Worm (Caenorhabditis elegans) whole organism, early embryonic: ENCODE results near the gene nspc-19.

Experiments used
- B0310.2 ChIP-seq: sonication (generic microtip); optimal IDR thresholded peaks from 2 replicates; lab custom pipeline; 2016; ENCODE audit warnings: mild to moderate bottlenecking, missing genetic modification characterization, missing compliant biosample characterization
- F13C5.2 ChIP-seq: sonication (generic microtip); optimal IDR thresholded peaks from 2 replicates; lab custom pipeline; 2017; ENCODE audit warnings: mild to moderate bottlenecking, missing genetic modification characterization, inconsistent platforms, missing compliant biosample characterization
- aly-1 ChIP-seq: sonication (generic microtip); optimal IDR thresholded peaks from 2 replicates; lab custom pipeline; 2016; ENCODE audit warnings: missing genetic modification characterization, missing compliant biosample characterization
- ama-1 ChIP-seq: fragments of 150-350 bp; optimal IDR thresholded peaks from 2 replicates; lab custom pipeline; 2014
- ceh-13 ChIP-seq: fragments of 200-800 bp; sonication (Bioruptor generic); optimal IDR thresholded peaks from 2 replicates; lab custom pipeline; 2018; ENCODE audit warnings: mild to moderate bottlenecking, missing genetic modification characterization, missing compliant biosample characterization
- ceh-36 ChIP-seq: sonication (generic microtip); optimal IDR thresholded peaks from 2 replicates; lab custom pipeline; 2016; ENCODE audit warnings: missing genetic modification characterization, inconsistent platforms, missing compliant biosample characterization
- ets-7 ChIP-seq: sonication (generic microtip); optimal IDR thresholded peaks from 2 replicates; lab custom pipeline; 2016; ENCODE audit warnings: missing genotype, missing genetic modification characterization, missing compliant biosample characterization
- flt-1 ChIP-seq: fragments of 200-800 bp; sonication (Bioruptor generic); IDR thresholded peaks from 2 replicates; pipeline ENCODE4 v1.3.6; 2022; ENCODE audit warnings: missing genetic modification characterization, missing compliant biosample characterization
- hmbx-1 ChIP-seq: sonication (generic microtip); optimal IDR thresholded peaks from 2 replicates; lab custom pipeline; 2016; ENCODE audit warnings: mild to moderate bottlenecking, missing genetic modification characterization, missing compliant biosample characterization
- hmg-4 ChIP-seq: fragments of 200-800 bp; sonication (Bioruptor generic); optimal IDR thresholded peaks from 2 replicates; lab custom pipeline; 2018; ENCODE audit warnings: mild to moderate bottlenecking, missing genetic modification characterization, missing compliant biosample characterization
- hnd-1 ChIP-seq: sonication (generic microtip); optimal IDR thresholded peaks from 2 replicates; lab custom pipeline; 2016; ENCODE audit warnings: missing genetic modification characterization, missing compliant biosample characterization
- pes-1 ChIP-seq: fragments of 200-800 bp; sonication (Bioruptor generic); IDR thresholded peaks from 2 replicates; pipeline ENCODE4 v1.3.6; 2022; ENCODE audit warnings: missing genetic modification reagents, missing genetic modification characterization, missing compliant biosample characterization
- scrt-1 ChIP-seq: fragments of 200-800 bp; sonication (Bioruptor generic); IDR thresholded peaks from 2 replicates; pipeline ENCODE4 v1.3.6; 2022; ENCODE audit warnings: missing genetic modification characterization, missing compliant biosample characterization
- sea-1 ChIP-seq: fragments of 200-800 bp; sonication (Bioruptor generic); conservative IDR thresholded peaks from 2 replicates; pipeline ENCODE4 v1.3.6; 2022; ENCODE audit warnings: missing genetic modification characterization, missing compliant biosample characterization
- tbx-11 ChIP-seq: fragments of 200-800 bp; sonication (Bioruptor generic); IDR thresholded peaks from 2 replicates; pipeline ENCODE4 v1.3.6; 2022; ENCODE audit warnings: missing genetic modification characterization, missing compliant biosample characterization
- tbx-37 ChIP-seq: fragments of 200-800 bp; sonication (Bioruptor generic); conservative IDR thresholded peaks from 2 replicates; pipeline ENCODE4 v1.3.6; 2022; ENCODE audit warnings: missing genetic modification reagents, missing genetic modification characterization, missing compliant biosample characterization
- tra-4 ChIP-seq: sonication (generic microtip); optimal IDR thresholded peaks from 2 replicates; lab custom pipeline; 2017; ENCODE audit warnings: missing genetic modification characterization, missing compliant biosample characterization

The nspc-19 gene

DNA sequence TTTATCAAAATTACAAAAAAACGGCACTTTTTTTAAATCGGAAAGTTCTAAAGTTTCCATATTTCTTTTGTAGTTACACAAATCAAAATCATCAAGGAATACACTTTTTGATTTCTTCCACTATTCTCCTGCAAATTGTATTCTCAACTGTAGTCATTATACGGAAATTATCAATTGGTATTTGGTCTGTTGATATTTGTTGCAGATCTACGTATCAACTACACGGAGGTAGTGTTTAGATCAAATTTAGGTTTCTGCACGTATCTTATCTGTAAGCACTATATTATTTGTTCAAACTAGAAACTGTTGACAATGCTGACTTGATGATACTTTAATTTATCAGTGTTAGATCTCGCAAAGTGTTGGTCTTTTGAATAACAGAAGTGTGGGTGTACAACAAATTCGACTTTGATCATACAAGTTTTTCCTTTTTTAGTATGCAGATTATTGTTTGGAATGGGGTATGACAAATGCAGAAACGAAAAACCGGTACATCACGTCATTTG is 39.8 kb downstream of the nspc-19 start:
- TF ChIP-seq ama-1: no peak
- TF ChIP-seq flt-1 (GFP tag; lab: Robert Waterston, UW): no peak
- TF ChIP-seq aly-1 (tag; lab: Kevin White, UChicago): no peak
- no peak for TF ChIP-seq hmbx-1 (tag; lab: Kevin White, UChicago)
- TF ChIP-seq pes-1 (GFP tag; lab: Robert Waterston, UW): no peak
- TF ChIP-seq ets-7 (tag; lab: Kevin White, UChicago): no peak
- TF ChIP-seq tbx-37 (GFP tag; lab: Robert Waterston, UW): no peak
- no peak for TF ChIP-seq tra-4
- TF ChIP-seq ceh-36 (tag; lab: Kevin White, UChicago): no peak
- TF ChIP-seq tbx-11: no peak
- TF ChIP-seq ceh-13 (GFP tag; lab: Kevin White, UChicago): no peak
- TF ChIP-seq hnd-1 (tag; lab: Kevin White, UChicago): no peak
- no peak for TF ChIP-seq F13C5.2 (tag; lab: Kevin White, UChicago)
- no peak for TF ChIP-seq scrt-1 (GFP tag; lab: Robert Waterston, UW)
- TF ChIP-seq hmg-4 (GFP tag; lab: Kevin White, UChicago): no peak
- TF ChIP-seq sea-1 (GFP tag; lab: Robert Waterston, UW): no peak

DNA sequence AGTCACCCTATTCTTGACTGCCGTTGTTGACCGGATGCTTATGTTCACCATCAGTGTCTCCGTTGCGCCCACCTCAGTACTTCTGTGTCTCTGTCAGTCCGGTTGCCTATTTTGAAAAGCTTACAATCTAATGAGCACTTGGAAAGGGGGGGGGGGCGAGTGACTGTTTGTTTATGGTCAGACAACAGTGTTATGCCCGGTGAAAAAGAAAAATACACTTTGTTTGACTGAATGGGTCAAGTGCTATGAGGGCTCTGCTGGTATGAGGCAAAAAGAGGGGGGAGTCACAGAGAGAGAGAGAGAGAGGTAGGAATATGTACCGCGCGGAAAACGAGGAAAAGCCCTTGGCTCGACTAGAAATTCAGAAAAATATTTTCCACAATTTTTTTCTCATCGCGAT is 42.8 kb downstream of the nspc-19 start:
- TF ChIP-seq B0310.2 (tag; lab: Kevin White, UChicago): no peak
- TF ChIP-seq pes-1 (GFP tag; lab: Robert Waterston, UW): no peak
- TF ChIP-seq ets-7 (tag; lab: Kevin White, UChicago): no peak
- no peak for TF ChIP-seq sea-1 (GFP tag; lab: Robert Waterston, UW)
- no peak for TF ChIP-seq hnd-1 (tag; lab: Kevin White, UChicago)
- no peak for TF ChIP-seq scrt-1 (GFP tag; lab: Robert Waterston, UW)
- TF ChIP-seq aly-1 (tag; lab: Kevin White, UChicago): no peak
- no peak for TF ChIP-seq ceh-36 (tag; lab: Kevin White, UChicago)
- TF ChIP-seq tbx-11: no peak
- no peak for TF ChIP-seq tra-4
- no peak for TF ChIP-seq ceh-13 (GFP tag; lab: Kevin White, UChicago)

DNA sequence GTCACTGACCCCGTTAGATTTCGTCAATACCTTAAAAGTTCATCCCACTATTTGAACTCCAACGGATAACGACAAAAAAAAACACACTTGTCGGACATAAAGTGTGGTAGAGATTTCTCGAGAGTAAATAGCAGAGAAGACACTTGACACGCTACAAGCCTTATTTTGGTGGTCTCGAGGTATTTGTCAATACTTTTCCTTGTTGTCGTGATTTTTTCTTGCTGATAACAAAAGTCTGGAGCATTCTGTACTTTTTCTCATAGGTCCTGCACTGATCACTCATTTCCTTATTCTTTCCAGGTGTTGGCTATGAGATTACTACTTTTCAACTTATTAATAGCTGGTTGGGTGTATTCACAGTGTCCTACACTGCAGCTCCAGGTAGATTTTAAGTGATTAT is 43.9 kb downstream of the nspc-19 start, which contains the start of gene lron-1:
Gene lron-1, plus strand, starts transcription at position 301 of the 400 bp plus-strand sequence.
- TF ChIP-seq F13C5.2 (tag; lab: Kevin White, UChicago): no peak
- no peak for TF ChIP-seq scrt-1 (GFP tag; lab: Robert Waterston, UW)
- no peak for TF ChIP-seq tbx-37 (GFP tag; lab: Robert Waterston, UW)
- TF ChIP-seq hmg-4 (GFP tag; lab: Kevin White, UChicago): no peak
- TF ChIP-seq pes-1 (GFP tag; lab: Robert Waterston, UW): no peak
- no peak for TF ChIP-seq sea-1 (GFP tag; lab: Robert Waterston, UW)
- TF ChIP-seq ceh-36 (tag; lab: Kevin White, UChicago): no peak
- TF ChIP-seq tbx-11: no peak
- TF ChIP-seq flt-1 (GFP tag; lab: Robert Waterston, UW): no peak
- TF ChIP-seq hnd-1 (tag; lab: Kevin White, UChicago): no peak
- no peak for TF ChIP-seq aly-1 (tag; lab: Kevin White, UChicago)

DNA sequence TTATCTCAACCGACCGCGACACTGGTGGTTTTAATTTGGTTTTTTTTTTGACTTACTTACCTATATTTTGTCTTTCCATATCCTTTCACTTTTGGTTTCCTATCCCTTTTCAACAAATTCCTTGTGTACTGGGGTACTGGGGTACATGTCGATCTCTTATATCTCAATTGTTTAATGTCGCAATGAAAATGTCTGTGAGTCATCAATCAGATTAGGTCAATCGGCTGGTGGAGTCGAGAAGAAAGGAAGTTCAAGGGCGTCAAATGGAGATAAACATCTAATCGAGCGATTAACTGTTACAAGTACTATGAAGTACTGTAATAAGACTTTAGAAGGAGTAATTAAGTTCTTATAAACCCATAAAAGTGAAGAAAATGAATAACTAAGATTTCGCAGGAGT is 47.4 kb downstream of the nspc-19 start:
- TF ChIP-seq ets-7 (tag; lab: Kevin White, UChicago) (no peak), hmg-4 (GFP tag; lab: Kevin White, UChicago) (no peak), scrt-1 (GFP tag; lab: Robert Waterston, UW) (no peak), ceh-36 (tag; lab: Kevin White, UChicago) (no peak), flt-1 (GFP tag; lab: Robert Waterston, UW) (no peak), B0310.2 (tag; lab: Kevin White, UChicago) (no peak), sea-1 (GFP tag; lab: Robert Waterston, UW) (no peak), F13C5.2 (tag; lab: Kevin White, UChicago) (no peak), pes-1 (GFP tag; lab: Robert Waterston, UW) (no peak), hnd-1 (tag; lab: Kevin White, UChicago) (no peak), tbx-37 (GFP tag; lab: Robert Waterston, UW) (no peak), ama-1 (no peak), tra-4 (no peak), hmbx-1 (tag; lab: Kevin White, UChicago) (no peak)

DNA sequence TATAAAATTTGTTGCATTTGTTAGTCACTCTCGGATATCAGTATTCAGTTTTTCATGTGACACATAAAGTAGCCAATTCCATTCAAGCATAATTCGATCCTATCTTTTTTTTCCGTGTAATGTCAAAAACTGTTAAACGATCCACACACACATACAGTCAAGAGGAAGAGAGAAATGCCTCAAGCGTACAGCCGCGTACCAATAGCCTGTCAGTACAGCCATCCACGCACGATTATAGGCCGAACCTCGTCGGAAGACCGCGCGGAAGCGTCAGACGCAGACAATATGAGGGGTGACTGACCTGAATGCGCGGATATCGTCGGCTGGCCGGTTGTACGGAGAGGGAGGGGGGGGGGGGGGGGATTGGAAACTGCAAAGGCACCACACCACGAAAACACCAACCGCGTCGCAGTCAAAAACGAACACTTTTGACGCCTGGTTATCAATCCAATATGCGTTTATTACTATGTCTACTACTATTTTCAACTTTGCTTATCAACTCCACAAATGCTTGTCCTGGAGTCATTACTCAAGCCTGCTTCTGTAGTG is 49.2 kb downstream of the nspc-19 start, which contains the start of gene let-4:
Gene let-4, plus strand, starts transcription at position 357 of the 549 bp plus-strand sequence.
- TF ChIP-seq ama-1: no peak
- peak; percentile 14 for TF ChIP-seq ceh-36 (tag; lab: Kevin White, UChicago)
- no peak for TF ChIP-seq flt-1 (GFP tag; lab: Robert Waterston, UW)
- no peak for TF ChIP-seq pes-1 (GFP tag; lab: Robert Waterston, UW)
- TF ChIP-seq tra-4: no peak
- TF ChIP-seq sea-1 (GFP tag; lab: Robert Waterston, UW): no peak
- no peak for TF ChIP-seq B0310.2 (tag; lab: Kevin White, UChicago)
- TF ChIP-seq aly-1 (tag; lab: Kevin White, UChicago): no peak
- TF ChIP-seq hnd-1 (tag; lab: Kevin White, UChicago): no peak
- no peak for TF ChIP-seq ceh-13 (GFP tag; lab: Kevin White, UChicago)
- TF ChIP-seq tbx-11: no peak
- TF ChIP-seq F13C5.2 (tag; lab: Kevin White, UChicago): no peak
- no peak for TF ChIP-seq scrt-1 (GFP tag; lab: Robert Waterston, UW)
- TF ChIP-seq hmg-4 (GFP tag; lab: Kevin White, UChicago): peak; percentile 85
- TF ChIP-seq ets-7 (tag; lab: Kevin White, UChicago): no peak
